Fruit fly (Drosophila melanogaster) whole organism, embryonic: Measurements from ENCODE around the gene CG31637.

Source experiments
- ATbp ChIP-seq: fragments of 200-800 bp; sonication (Bioruptor generic); optimal IDR thresholded peaks from 2 replicates; lab custom pipeline; 2017; ENCODE audit warnings: missing biosample characterization, mild to moderate bottlenecking, missing genetic modification characterization, missing genetic modification reagents
- CG10321 ChIP-seq: fragments of 200-800 bp; sonication (Bioruptor generic); IDR thresholded peaks from 2 replicates; pipeline ENCODE4 v1.3.6; 2022; ENCODE audit warnings: missing biosample characterization, missing genetic modification characterization
- CG10565 ChIP-seq: fragments of 200-800 bp; sonication (Bioruptor generic); optimal IDR thresholded peaks from 3 replicates; lab custom pipeline; 2016; ENCODE audit warnings: missing biosample characterization, mild to moderate bottlenecking, missing genetic modification characterization
- CG10654 ChIP-seq: fragments of 200-800 bp; sonication (Bioruptor generic); optimal IDR thresholded peaks from 2 replicates; lab custom pipeline; 2016; ENCODE audit warnings: missing biosample characterization, missing genetic modification characterization
- CG11504 ChIP-seq: fragments of 200-800 bp; sonication (Bioruptor generic); optimal IDR thresholded peaks from 3 replicates; lab custom pipeline; 2019; ENCODE audit warnings: missing biosample characterization, mild to moderate bottlenecking, missing genetic modification characterization, moderate library complexity
- CG12219 ChIP-seq: fragments of 200-800 bp; sonication (Bioruptor generic); optimal IDR thresholded peaks from 3 replicates; lab custom pipeline; 2018; ENCODE audit warnings: missing biosample characterization, mild to moderate bottlenecking, missing genetic modification characterization
- CG12942 ChIP-seq: fragments of 200-800 bp; sonication (Bioruptor generic); optimal IDR thresholded peaks from 3 replicates; lab custom pipeline; 2016; ENCODE audit warnings: missing biosample characterization, missing genetic modification characterization
- CG13287 ChIP-seq: fragments of 200-800 bp; sonication (Bioruptor generic); IDR thresholded peaks from 2 replicates; pipeline ENCODE4 v1.3.6; 2022; ENCODE audit warnings: missing biosample characterization, missing genetic modification characterization; ENCODE audit not compliant: partially characterized antibody
- CG13775 ChIP-seq: fragments of 200-800 bp; sonication (Bioruptor generic); optimal IDR thresholded peaks from 3 replicates; lab custom pipeline; 2017; ENCODE audit warnings: missing biosample characterization, mild to moderate bottlenecking, missing genetic modification characterization
- CG1529 ChIP-seq: fragments of 200-800 bp; sonication (Bioruptor generic); optimal IDR thresholded peaks from 3 replicates; lab custom pipeline; 2018; ENCODE audit warnings: missing biosample characterization, missing genetic modification characterization
- CG1602 ChIP-seq: fragments of 200-800 bp; sonication (Bioruptor generic); optimal IDR thresholded peaks from 3 replicates; lab custom pipeline; 2016; ENCODE audit warnings: missing biosample characterization, missing genetic modification characterization
- CG16813 ChIP-seq: fragments of 200-800 bp; sonication (Bioruptor generic); IDR thresholded peaks from 3 replicates; pipeline ENCODE4 v1.3.6; 2022; ENCODE audit warnings: missing biosample characterization, missing genetic modification characterization; ENCODE audit not compliant: partially characterized antibody
- CG16863 ChIP-seq: fragments of 200-800 bp; sonication (Bioruptor generic); optimal IDR thresholded peaks from 3 replicates; lab custom pipeline; 2016; ENCODE audit warnings: missing biosample characterization, missing genetic modification characterization
- CG1792 ChIP-seq: fragments of 200-800 bp; sonication (Bioruptor generic); optimal IDR thresholded peaks from 2 replicates; lab custom pipeline; 2016; ENCODE audit warnings: missing biosample characterization, missing genetic modification characterization
- CG18599 ChIP-seq: fragments of 200-800 bp; sonication (Bioruptor generic); optimal IDR thresholded peaks from 3 replicates; lab custom pipeline; 2017; ENCODE audit warnings: missing biosample characterization, missing genetic modification characterization, mild to moderate bottlenecking, moderate library complexity, missing genetic modification reagents
- CG3065 ChIP-seq: fragments of 200-800 bp; sonication (Bioruptor generic); optimal IDR thresholded peaks from 2 replicates; lab custom pipeline; 2016; ENCODE audit warnings: missing biosample characterization, missing genetic modification characterization
- CG32532 ChIP-seq: fragments of 200-800 bp; sonication (Bioruptor generic); IDR thresholded peaks from 2 replicates; pipeline ENCODE4 v1.3.6; 2022; ENCODE audit warnings: missing biosample characterization, missing genetic modification characterization
- CG34422 ChIP-seq: fragments of 200-800 bp; sonication (Bioruptor generic); IDR thresholded peaks from 3 replicates; pipeline ENCODE4 v1.3.6; 2022; ENCODE audit warnings: missing biosample characterization, missing genetic modification characterization
- CG5180 ChIP-seq: fragments of 200-800 bp; sonication (Bioruptor generic); optimal IDR thresholded peaks from 3 replicates; lab custom pipeline; 2017; ENCODE audit warnings: missing biosample characterization, missing genetic modification characterization, mild to moderate bottlenecking, moderate library complexity, missing genetic modification reagents
- CG6813 ChIP-seq: fragments of 200-800 bp; sonication (Bioruptor generic); optimal IDR thresholded peaks from 2 replicates; lab custom pipeline; 2017; ENCODE audit warnings: missing biosample characterization, missing genetic modification characterization, mild to moderate bottlenecking, moderate library complexity, missing genetic modification reagents
- CG7372 ChIP-seq: fragments of 200-800 bp; sonication (Bioruptor generic); IDR thresholded peaks from 2 replicates; pipeline ENCODE4 v1.3.6; 2022; ENCODE audit warnings: missing biosample characterization, missing genetic modification characterization
- CG8089 ChIP-seq: fragments of 200-800 bp; sonication (Bioruptor generic); optimal IDR thresholded peaks from 3 replicates; lab custom pipeline; 2016; ENCODE audit warnings: missing biosample characterization, missing genetic modification characterization
- CrebB ChIP-seq: fragments of 200-800 bp; sonication (Bioruptor generic); optimal IDR thresholded peaks from 3 replicates; lab custom pipeline; 2018; ENCODE audit warnings: missing biosample characterization, mild to moderate bottlenecking, missing genetic modification characterization
- Dbx ChIP-seq: fragments of 200-800 bp; sonication (Bioruptor generic); IDR thresholded peaks from 3 replicates; pipeline ENCODE4 v1.3.6; 2022; ENCODE audit warnings: missing biosample characterization, missing genetic modification characterization
- Eip74EF ChIP-seq, 2 experiments: fragments of 200-800 bp in 1 of 2; fragments of >200 bp in 1 of 2; sonication (Bioruptor generic) in 1 of 2; optimal IDR thresholded peaks; 2 replicates each; lab custom pipeline; 2017 to 2019; ENCODE audit warnings: missing biosample characterization in 2 of 2, missing genetic modification characterization in 2 of 2, mild to moderate bottlenecking in 1 of 2, moderate library complexity in 1 of 2
- Gsc ChIP-seq: fragments of 200-800 bp; sonication (Bioruptor generic); IDR thresholded peaks from 2 replicates; pipeline ENCODE4 v1.3.6; 2022; ENCODE audit warnings: missing biosample characterization, missing genetic modification characterization
- H15 ChIP-seq: fragments of 200-800 bp; sonication (Bioruptor generic); IDR thresholded peaks from 3 replicates; pipeline ENCODE4 v1.3.6; 2022; ENCODE audit warnings: missing biosample characterization, missing genetic modification characterization
- Jarid2 ChIP-seq: fragments of 200-800 bp; sonication (Bioruptor generic); optimal IDR thresholded peaks from 3 replicates; lab custom pipeline; 2017; ENCODE audit warnings: mild to moderate bottlenecking, missing biosample characterization, missing genetic modification reagents, missing genetic modification characterization
- MBD-R2 ChIP-seq: fragments of 200-800 bp; sonication (Bioruptor generic); IDR thresholded peaks from 2 replicates; pipeline ENCODE4 v1.3.6; 2022; ENCODE audit warnings: missing biosample characterization, missing genetic modification characterization
- Nf-YC ChIP-seq: fragments of 200-800 bp; optimal IDR thresholded peaks from 3 replicates; lab custom pipeline; 2019; ENCODE audit warnings: missing biosample characterization, mild to moderate bottlenecking, missing genetic modification characterization, moderate library complexity
- Ptx1 ChIP-seq: fragments of 200-800 bp; sonication (Bioruptor generic); IDR thresholded peaks from 2 replicates; pipeline ENCODE4 v1.3.6; 2022; ENCODE audit warnings: missing biosample characterization, missing genetic modification characterization
- Six4 ChIP-seq: fragments of 200-800 bp; sonication (Bioruptor generic); optimal IDR thresholded peaks from 2 replicates; lab custom pipeline; 2016; ENCODE audit warnings: missing biosample characterization, missing genetic modification characterization
- Sry-β ChIP-seq: fragments of 200-800 bp; sonication (Bioruptor generic); optimal IDR thresholded peaks from 2 replicates; lab custom pipeline; 2018; ENCODE audit warnings: missing biosample characterization, mild to moderate bottlenecking, missing genetic modification characterization, moderate library complexity
- Xbp1 ChIP-seq: fragments of 200-800 bp; sonication (Bioruptor generic); optimal IDR thresholded peaks from 3 replicates; lab custom pipeline; 2016; ENCODE audit warnings: missing biosample characterization, mild to moderate bottlenecking, missing genetic modification characterization
- Xrp1 ChIP-seq: fragments of 200-800 bp; sonication (Bioruptor generic); IDR thresholded peaks from 2 replicates; pipeline ENCODE4 v1.3.6; 2022; ENCODE audit warnings: missing biosample characterization, missing genetic modification characterization
- bbx ChIP-seq: fragments of 200-800 bp; sonication (Bioruptor generic); IDR thresholded peaks from 2 replicates; pipeline ENCODE4 v1.3.6; 2022; ENCODE audit warnings: missing biosample characterization, missing genetic modification characterization; ENCODE audit not compliant: partially characterized antibody
- ewg ChIP-seq: fragments of 200-800 bp; sonication (Bioruptor generic); optimal IDR thresholded peaks from 3 replicates; lab custom pipeline; 2017; ENCODE audit warnings: mild to moderate bottlenecking, missing biosample characterization, missing genetic modification reagents, missing genetic modification characterization
- exex ChIP-seq: fragments of 200-800 bp; sonication (Bioruptor generic); optimal IDR thresholded peaks from 4 replicates; lab custom pipeline; 2018; ENCODE audit warnings: missing biosample characterization, mild to moderate bottlenecking, missing genetic modification characterization, moderate library complexity
- fd3F ChIP-seq: fragments of 200-800 bp; sonication (Bioruptor generic); optimal IDR thresholded peaks from 2 replicates; lab custom pipeline; 2018; ENCODE audit warnings: missing biosample characterization, mild to moderate bottlenecking, missing genetic modification characterization, moderate library complexity
- gsb ChIP-seq: fragments of 200-800 bp; sonication (Bioruptor generic); IDR thresholded peaks from 2 replicates; pipeline ENCODE4 v1.3.6; 2022; ENCODE audit warnings: missing biosample characterization, missing genetic modification characterization
- hkb ChIP-seq, 2 experiments: fragments of 200-800 bp in 1 of 2; fragments of >200 bp in 1 of 2; sonication (Bioruptor generic) in 1 of 2; IDR thresholded peaks in 1 of 2; optimal IDR thresholded peaks in 1 of 2; 2 replicates each; pipeline versions ENCODE4 v1.3.6 to Lab custom; 2017 to 2022; ENCODE audit warnings: missing biosample characterization in 1 of 2, missing genetic modification characterization in 1 of 2
- inv ChIP-seq: fragments of 200-800 bp; sonication (Bioruptor generic); IDR thresholded peaks from 2 replicates; pipeline ENCODE4 v1.3.6; 2022; ENCODE audit warnings: missing biosample characterization, missing genetic modification characterization; ENCODE audit not compliant: partially characterized antibody
- jigr1 ChIP-seq: fragments of 200-800 bp; sonication (Bioruptor generic); IDR thresholded peaks from 3 replicates; pipeline ENCODE4 v1.3.6; 2022; ENCODE audit warnings: missing biosample characterization, missing genetic modification characterization
- klu ChIP-seq: fragments of 200-800 bp; sonication (Bioruptor generic); IDR thresholded peaks from 2 replicates; pipeline ENCODE4 v1.3.6; 2022; ENCODE audit warnings: missing biosample characterization, missing genetic modification characterization
- nerfin-1 ChIP-seq: fragments of 200-800 bp; sonication (Bioruptor generic); optimal IDR thresholded peaks from 3 replicates; lab custom pipeline; 2019; ENCODE audit warnings: missing biosample characterization, mild to moderate bottlenecking, missing genetic modification characterization, moderate library complexity
- nerfin-2 ChIP-seq: fragments of 200-800 bp; sonication (Bioruptor generic); IDR thresholded peaks from 2 replicates; pipeline ENCODE4 v1.3.6; 2022; ENCODE audit warnings: missing biosample characterization, missing genetic modification characterization; ENCODE audit not compliant: partially characterized antibody
- pnt ChIP-seq: fragments of 200-800 bp; sonication (Bioruptor generic); optimal IDR thresholded peaks from 3 replicates; lab custom pipeline; 2016; ENCODE audit warnings: missing biosample characterization, missing genetic modification characterization
- salm ChIP-seq: fragments of 200-800 bp; sonication (Bioruptor generic); optimal IDR thresholded peaks from 2 replicates; lab custom pipeline; 2018; ENCODE audit warnings: missing biosample characterization, mild to moderate bottlenecking, missing genetic modification characterization
- sug ChIP-seq: fragments of 200-800 bp; optimal IDR thresholded peaks from 2 replicates; lab custom pipeline; 2019; ENCODE audit warnings: missing biosample characterization, mild to moderate bottlenecking, missing genetic modification characterization, moderate library complexity

Gene CG31637

DNA sequence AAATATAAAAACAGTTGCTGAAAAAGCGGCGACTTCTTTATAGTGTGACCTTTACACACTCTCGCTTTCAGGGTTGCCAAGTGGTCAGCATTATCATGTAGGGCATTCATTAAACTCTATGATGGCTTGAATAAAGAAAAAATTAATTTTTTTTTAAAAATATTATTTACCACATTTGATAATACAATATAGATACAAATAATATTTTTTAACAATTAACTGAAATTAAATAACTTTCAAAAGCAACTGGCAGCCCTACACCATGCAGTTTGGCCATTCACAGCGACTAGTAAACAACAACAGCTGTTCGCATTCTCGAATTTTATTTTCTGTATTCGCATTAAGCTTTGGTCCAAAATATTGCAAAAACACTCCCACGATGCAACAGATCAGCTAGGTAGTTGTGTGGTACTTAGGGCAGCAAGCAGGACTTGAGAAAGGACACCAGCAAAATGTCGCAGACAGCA lies 7.6 kb upstream of the CG31637 start, which contains the start of the genes Phf5a and CG31638 (continued):
- peak; percentile 95 for TF ChIP-seq Six4 (GFP tag; lab: Kevin White, UChicago)
- peak; percentile 65 for TF ChIP-seq Sry-β (GFP tag; lab: Kevin White, UChicago)
- peak in 1 of 2 experiments; percentile 51 for TF ChIP-seq Eip74EF (GFP tag; optimal IDR thresholded peaks at IDR 0.05; lab: Kevin White, UChicago)
- TF ChIP-seq hkb (optimal IDR thresholded peaks at IDR 0.05; lab: Kevin White, UChicago): no peak
- TF ChIP-seq hkb (GFP tag; IDR thresholded peaks at IDR 0.05; lab: Robert Waterston, UW): peak; percentile 73
- TF ChIP-seq CG16863 (GFP tag; lab: Kevin White, UChicago): peak; percentile 33
- TF ChIP-seq CG10321 (GFP tag; lab: Robert Waterston, UW): peak; percentile 58; the same call in 1 of the 2 replicates
- TF ChIP-seq CG3065: peak; percentile 88
- peak; percentile 95 for TF ChIP-seq CG1602
- peak; percentile 96 for TF ChIP-seq CG10654 (GFP tag; lab: Kevin White, UChicago)
- peak; percentile 97 for TF ChIP-seq CG7372 (GFP tag; lab: Robert Waterston, UW)
- TF ChIP-seq sug (tag; lab: Kevin White, UChicago): peak; percentile 66
- peak; percentile 92 for TF ChIP-seq ATbp
- peak; percentile 96 for TF ChIP-seq H15
- peak; percentile 93 for TF ChIP-seq jigr1
- peak; percentile 88 for TF ChIP-seq CrebB (tag; lab: Kevin White, UChicago)
- peak; percentile 70 for TF ChIP-seq ewg (GFP tag; lab: Kevin White, UChicago)
- TF ChIP-seq Jarid2: peak; percentile 74
- TF ChIP-seq MBD-R2: peak; percentile 90
- peak; percentile 82 for TF ChIP-seq exex (tag; lab: Kevin White, UChicago)
- peak; percentile 54; the same call in 2 of the 3 replicates for TF ChIP-seq Dbx (GFP tag; lab: Robert Waterston, UW)
- TF ChIP-seq bbx (GFP tag; lab: Robert Waterston, UW): no peak
- TF ChIP-seq CG11504 (tag; lab: Kevin White, UChicago): no peak
- TF ChIP-seq Xrp1 (GFP tag; lab: Robert Waterston, UW): peak; percentile 98
- TF ChIP-seq gsb (GFP tag; lab: Robert Waterston, UW): peak; percentile 92
- 0 out of 3 replicates have a peak, but pooled peaks have one; percentile 14 for TF ChIP-seq CG16813 (GFP tag; lab: Robert Waterston, UW)
- peak; percentile 20 for TF ChIP-seq salm (tag; lab: Kevin White, UChicago)
- TF ChIP-seq Xbp1 (GFP tag; lab: Kevin White, UChicago): peak; percentile 74
- TF ChIP-seq CG10565: no peak
- TF ChIP-seq pnt (GFP tag; lab: Kevin White, UChicago): peak; percentile 86
- peak; percentile 93 for TF ChIP-seq CG12942 (GFP tag; lab: Kevin White, UChicago)
- TF ChIP-seq Gsc: peak; percentile 87
- TF ChIP-seq CG5180 (GFP tag; lab: Kevin White, UChicago): peak; percentile 66
- no peak for TF ChIP-seq nerfin-2 (GFP tag; lab: Robert Waterston, UW)
- peak; percentile 98 for TF ChIP-seq CG32532
- 0 out of 2 replicates have a peak, but pooled peaks have one; percentile 32 for TF ChIP-seq klu (GFP tag; lab: Robert Waterston, UW)
- TF ChIP-seq Nf-YC (tag; lab: Kevin White, UChicago): peak; percentile 89
- peak; percentile 92 for TF ChIP-seq CG6813 (GFP tag; lab: Kevin White, UChicago)
- peak; percentile 83 for TF ChIP-seq CG12219 (GFP tag; lab: Kevin White, UChicago)
- TF ChIP-seq CG8089 (GFP tag; lab: Kevin White, UChicago): peak; percentile 72
- TF ChIP-seq Ptx1: peak; percentile 73
- TF ChIP-seq nerfin-1 (tag; lab: Kevin White, UChicago): peak; percentile 91
- TF ChIP-seq CG13287 (GFP tag; lab: Robert Waterston, UW): peak; percentile 71
- TF ChIP-seq CG13775: peak; percentile 88
- TF ChIP-seq CG34422: peak; percentile 98
- TF ChIP-seq inv (GFP tag; lab: Robert Waterston, UW): no peak
- TF ChIP-seq CG1792 (GFP tag; lab: Kevin White, UChicago): no peak
- TF ChIP-seq CG18599 (GFP tag; lab: Kevin White, UChicago): peak; percentile 96
- peak; percentile 59 for TF ChIP-seq fd3F (GFP tag; lab: Kevin White, UChicago)
- TF ChIP-seq CG1529 (GFP tag; lab: Kevin White, UChicago): peak; percentile 85
